Worm (Caenorhabditis elegans) whole organism, young adult: Measurements from ENCODE around the gene srd-29.

Source experiments
- F22D6.2 ChIP-seq: sonication (generic microtip); optimal IDR thresholded peaks from 2 replicates; lab custom pipeline; 2016; ENCODE audit warnings: mild to moderate bottlenecking, missing genetic modification characterization, missing compliant biosample characterization
- ama-1 ChIP-seq, 3 experiments: fragments of 150-350 bp in 1 of 3; sonication (generic microtip) in 2 of 3; optimal IDR thresholded peaks; 2 replicates each; lab custom pipeline; 2014 to 2018; ENCODE audit warnings: missing biosample characterization in 2 of 3, missing genetic modification characterization in 2 of 3, missing genetic modification reagents in 2 of 3
- ekl-4 ChIP-seq: fragments of 200-800 bp; sonication (Bioruptor generic); IDR thresholded peaks from 2 replicates; pipeline ENCODE4 v1.3.6; 2022; ENCODE audit warnings: missing genetic modification reagents, missing genetic modification characterization, missing compliant biosample characterization
- hmg-20 ChIP-seq: fragments of 200-800 bp; sonication (Bioruptor generic); IDR thresholded peaks from 2 replicates; pipeline ENCODE4 v1.3.6; 2022; ENCODE audit warnings: missing genetic modification reagents, missing genetic modification characterization, missing compliant biosample characterization
- pha-4 ChIP-seq: fragments of 150-350 bp; sonication (generic microtip); optimal IDR thresholded peaks from 2 replicates; lab custom pipeline; 2014; ENCODE audit warnings: missing biosample characterization, missing genetic modification reagents, missing genetic modification characterization
- unc-62 ChIP-seq: fragments of 150-350 bp; optimal IDR thresholded peaks from 2 replicates; lab custom pipeline; 2014; ENCODE audit warnings: missing biosample characterization, missing genetic modification reagents, missing genetic modification characterization

- TF ChIP-seq unc-62 (GFP tag; lab: Kevin White, UChicago) (no peak), F22D6.2 (tag; lab: Kevin White, UChicago) (no peak), pha-4 (tag; lab: Kevin White, UChicago) (no peak), ekl-4 (GFP tag; lab: Robert Waterston, UW) (no peak), ama-1 (optimal IDR thresholded peaks at IDR 0.05; lab: Kevin White, UChicago) (no peak), ama-1 (GFP tag; optimal IDR thresholded peaks at IDR 0.05; lab: Kevin White, UChicago) (no peak), hmg-20 (GFP tag; lab: Robert Waterston, UW) (no peak)
Observed at ce11 chrV:7683907-7684655, 48.5 kb downstream of the srd-29 start, which contains the start of gene sre-11.
